Fruit fly (Drosophila melanogaster): ENCODE measurements around the gene PrBP.

Gene PrBP

DNA sequence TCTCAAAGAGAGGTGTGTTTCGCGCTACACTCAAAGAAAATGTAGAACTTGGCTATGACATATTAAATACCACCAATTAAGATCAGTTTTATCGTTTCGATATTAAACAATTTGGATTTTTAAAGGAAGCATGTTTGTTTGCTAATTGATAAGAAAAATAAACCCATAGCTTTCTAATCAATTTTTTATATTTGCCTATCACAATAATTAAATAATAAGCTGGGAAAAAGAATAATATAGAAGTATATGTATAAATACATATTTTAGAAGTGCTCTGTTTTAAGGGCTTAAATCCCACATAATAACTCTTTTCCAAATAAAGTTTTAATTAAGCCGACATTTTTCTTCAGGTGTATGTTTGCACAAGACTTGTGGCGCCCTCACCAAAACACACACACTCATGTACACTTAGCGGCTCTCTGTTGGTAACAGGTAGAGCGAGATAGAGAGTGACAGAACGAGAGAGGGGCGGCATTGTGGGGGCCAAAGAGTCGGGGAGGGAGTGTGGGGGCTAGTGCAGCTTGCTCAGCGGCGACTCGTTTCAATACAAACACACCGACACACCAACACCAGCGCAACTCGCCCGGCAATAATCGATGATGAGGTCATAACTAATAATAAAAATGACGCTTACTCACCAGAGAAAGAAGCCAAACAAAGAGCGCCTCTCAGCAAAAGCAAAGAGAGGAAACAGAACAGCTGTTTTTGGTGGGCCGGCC, 32.0 kb upstream of the PrBP start (continued):
- TF ChIP-seq pdm3 (GFP tag; optimal IDR thresholded peaks at IDR 0.05): peak; percentile 91
- peak; percentile 90 for TF ChIP-seq CG3032 (tag; optimal IDR thresholded peaks at IDR 0.05)
- TF ChIP-seq net (GFP tag; optimal IDR thresholded peaks at IDR 0.05): peak; percentile 92
- TF ChIP-seq fkh (GFP tag; optimal IDR thresholded peaks at IDR 0.05): peak; percentile 98
- peak; percentile 92 for TF ChIP-seq achi (GFP tag; optimal IDR thresholded peaks at IDR 0.05)
- TF ChIP-seq CG6808 (GFP tag; optimal IDR thresholded peaks at IDR 0.05): peak; percentile 89
- TF ChIP-seq CG9139 (GFP tag; optimal IDR thresholded peaks at IDR 0.05): peak; percentile 65
- peak; percentile 97 for TF ChIP-seq Eip78C (GFP tag)
- peak; percentile 77; the same call in 1 of the 2 replicates for TF ChIP-seq CG11294 (GFP tag; IDR thresholded peaks at IDR 0.05)
- TF ChIP-seq CG1621 (tag; optimal IDR thresholded peaks at IDR 0.05): peak; percentile 71
- peak; percentile 89 for TF ChIP-seq CG15336 (GFP tag; IDR thresholded peaks at IDR 0.05)
- TF ChIP-seq CG6276 (GFP tag; optimal IDR thresholded peaks at IDR 0.05): peak; percentile 90
- peak; percentile 94 for TF ChIP-seq esn (GFP tag; optimal IDR thresholded peaks at IDR 0.05)
- TF ChIP-seq Eip93F (GFP tag; optimal IDR thresholded peaks at IDR 0.05): no peak
- TF ChIP-seq Sox14 (GFP tag; optimal IDR thresholded peaks at IDR 0.05): peak; percentile 75
- peak; percentile 93 for TF ChIP-seq CG8632 (GFP tag; optimal IDR thresholded peaks at IDR 0.05)
- TF ChIP-seq Hr39 (GFP tag; optimal IDR thresholded peaks at IDR 0.05): peak; percentile 80
- peak; percentile 75 for TF ChIP-seq Ets21C (GFP tag; optimal IDR thresholded peaks at IDR 0.05)
- peak; percentile 81 for TF ChIP-seq Sox15 (GFP tag; optimal IDR thresholded peaks at IDR 0.05)
- TF ChIP-seq Sox102F (GFP tag; optimal IDR thresholded peaks at IDR 0.05): peak; percentile 68
- peak; percentile 82 for TF ChIP-seq dac (GFP tag; optimal IDR thresholded peaks at IDR 0.05)
- peak; percentile 83 for TF ChIP-seq CG16779 (tag; optimal IDR thresholded peaks at IDR 0.05)
- TF ChIP-seq CG8119 (GFP tag; IDR thresholded peaks at IDR 0.05): peak; percentile 92
- TF ChIP-seq OdsH (GFP tag; optimal IDR thresholded peaks at IDR 0.05): peak; percentile 94
- TF ChIP-seq CG31627 (GFP tag; optimal IDR thresholded peaks at IDR 0.05): peak; percentile 82
- peak; percentile 86 for TF ChIP-seq topi (GFP tag; optimal IDR thresholded peaks at IDR 0.05)
- peak; percentile 97 for TF ChIP-seq CG32006 (GFP tag; optimal IDR thresholded peaks at IDR 0.05)
- TF ChIP-seq CG34406 (GFP tag; optimal IDR thresholded peaks at IDR 0.05): peak; percentile 92
- peak; percentile 78 for TF ChIP-seq eg (GFP tag; IDR thresholded peaks at IDR 0.05)
- peak; percentile 85 for TF ChIP-seq Eip75B (GFP tag; optimal IDR thresholded peaks at IDR 0.05)
- peak; percentile 93 for TF ChIP-seq Hr4 (GFP tag; optimal IDR thresholded peaks at IDR 0.05)
- TF ChIP-seq Gug (GFP tag; IDR thresholded peaks at IDR 0.05): peak; percentile 69
- peak; percentile 89 for TF ChIP-seq Smox (GFP tag; optimal IDR thresholded peaks at IDR 0.05)
- peak; percentile 83 for TF ChIP-seq svp (GFP tag)
- TF ChIP-seq CG3919 (GFP tag; optimal IDR thresholded peaks at IDR 0.05): peak; percentile 91
- peak; percentile 84 for TF ChIP-seq CG6163 (GFP tag; IDR thresholded peaks at IDR 0.05)
- peak; percentile 92 for TF ChIP-seq vri (GFP tag; optimal IDR thresholded peaks at IDR 0.05)
- TF ChIP-seq CG11902 (GFP tag; optimal IDR thresholded peaks at IDR 0.05): peak; percentile 81
- TF ChIP-seq Lpt (GFP tag; optimal IDR thresholded peaks at IDR 0.05): peak; percentile 91
- peak; percentile 89 for TF ChIP-seq CG6792 (GFP tag; optimal IDR thresholded peaks at IDR 0.05)
- peak; percentile 57 for TF ChIP-seq CG6854 (GFP tag; optimal IDR thresholded peaks at IDR 0.05)
- TF ChIP-seq Ets96B (tag; optimal IDR thresholded peaks at IDR 0.05): peak; percentile 91
- TF ChIP-seq cyc (GFP tag; optimal IDR thresholded peaks at IDR 0.05): peak; percentile 82

DNA sequence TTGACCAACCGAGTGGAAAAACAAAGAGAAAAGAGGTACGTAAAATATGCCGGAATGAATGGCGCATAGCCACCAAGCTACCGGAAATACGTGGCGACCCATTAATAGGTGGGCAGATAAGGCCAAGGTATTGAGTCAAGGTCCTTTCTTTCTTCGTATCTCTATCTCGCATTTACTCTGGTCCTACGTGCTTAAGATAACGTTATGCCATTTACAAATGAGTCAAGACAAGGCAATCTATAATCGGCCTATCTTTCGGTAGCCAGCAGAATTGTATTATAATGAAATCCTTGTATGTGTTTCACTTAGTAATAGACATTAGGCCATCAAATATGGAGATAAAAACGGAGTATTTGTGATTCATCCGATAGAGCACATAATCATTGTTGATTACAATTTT, 30.6 kb upstream of the PrBP start:
- no peak for TF ChIP-seq Ets96B (tag; optimal IDR thresholded peaks at IDR 0.05)
- no peak for TF ChIP-seq Sox15 (GFP tag; optimal IDR thresholded peaks at IDR 0.05)
- TF ChIP-seq pdm3 (GFP tag; optimal IDR thresholded peaks at IDR 0.05): no peak
- no peak for TF ChIP-seq cyc (GFP tag; optimal IDR thresholded peaks at IDR 0.05)
- TF ChIP-seq achi (GFP tag; optimal IDR thresholded peaks at IDR 0.05): no peak
- no peak for TF ChIP-seq Blimp-1 (GFP tag; optimal IDR thresholded peaks at IDR 0.05)
- TF ChIP-seq fd59A (GFP tag; optimal IDR thresholded peaks at IDR 0.05): no peak
- TF ChIP-seq CG15336 (GFP tag; IDR thresholded peaks at IDR 0.05): no peak
- peak; percentile 37 for TF ChIP-seq svp (GFP tag)
- peak; percentile 71 for TF ChIP-seq vri (GFP tag; optimal IDR thresholded peaks at IDR 0.05)
- TF ChIP-seq Eip78C (GFP tag): peak; percentile 41

Measured in whole organism, prepupa.